Worm (Caenorhabditis elegans) whole organism, early embryonic: ENCODE results near the gene W04H10.2.
"Not testable (repeated sequence)": the region's sequence is repeated elsewhere in the genome, so short reads cannot be mapped to it uniquely, and the experiment has no call there.

Source experiments
- B0310.2 ChIP-seq: sonication (generic microtip); optimal IDR thresholded peaks from 2 replicates; lab custom pipeline; 2016; ENCODE audit warnings: mild to moderate bottlenecking, missing genetic modification characterization, missing compliant biosample characterization
- F13C5.2 ChIP-seq: sonication (generic microtip); optimal IDR thresholded peaks from 2 replicates; lab custom pipeline; 2017; ENCODE audit warnings: mild to moderate bottlenecking, missing genetic modification characterization, inconsistent platforms, missing compliant biosample characterization
- aly-1 ChIP-seq: sonication (generic microtip); optimal IDR thresholded peaks from 2 replicates; lab custom pipeline; 2016; ENCODE audit warnings: missing genetic modification characterization, missing compliant biosample characterization
- ama-1 ChIP-seq: fragments of 150-350 bp; optimal IDR thresholded peaks from 2 replicates; lab custom pipeline; 2014
- ceh-13 ChIP-seq: fragments of 200-800 bp; sonication (Bioruptor generic); optimal IDR thresholded peaks from 2 replicates; lab custom pipeline; 2018; ENCODE audit warnings: mild to moderate bottlenecking, missing genetic modification characterization, missing compliant biosample characterization
- ceh-36 ChIP-seq: sonication (generic microtip); optimal IDR thresholded peaks from 2 replicates; lab custom pipeline; 2016; ENCODE audit warnings: missing genetic modification characterization, inconsistent platforms, missing compliant biosample characterization
- ets-7 ChIP-seq: sonication (generic microtip); optimal IDR thresholded peaks from 2 replicates; lab custom pipeline; 2016; ENCODE audit warnings: missing genotype, missing genetic modification characterization, missing compliant biosample characterization
- flt-1 ChIP-seq: fragments of 200-800 bp; sonication (Bioruptor generic); IDR thresholded peaks from 2 replicates; pipeline ENCODE4 v1.3.6; 2022; ENCODE audit warnings: missing genetic modification characterization, missing compliant biosample characterization
- hmbx-1 ChIP-seq: sonication (generic microtip); optimal IDR thresholded peaks from 2 replicates; lab custom pipeline; 2016; ENCODE audit warnings: mild to moderate bottlenecking, missing genetic modification characterization, missing compliant biosample characterization
- hmg-4 ChIP-seq: fragments of 200-800 bp; sonication (Bioruptor generic); optimal IDR thresholded peaks from 2 replicates; lab custom pipeline; 2018; ENCODE audit warnings: mild to moderate bottlenecking, missing genetic modification characterization, missing compliant biosample characterization
- hnd-1 ChIP-seq: sonication (generic microtip); optimal IDR thresholded peaks from 2 replicates; lab custom pipeline; 2016; ENCODE audit warnings: missing genetic modification characterization, missing compliant biosample characterization
- pes-1 ChIP-seq: fragments of 200-800 bp; sonication (Bioruptor generic); IDR thresholded peaks from 2 replicates; pipeline ENCODE4 v1.3.6; 2022; ENCODE audit warnings: missing genetic modification reagents, missing genetic modification characterization, missing compliant biosample characterization
- scrt-1 ChIP-seq: fragments of 200-800 bp; sonication (Bioruptor generic); IDR thresholded peaks from 2 replicates; pipeline ENCODE4 v1.3.6; 2022; ENCODE audit warnings: missing genetic modification characterization, missing compliant biosample characterization
- sea-1 ChIP-seq: fragments of 200-800 bp; sonication (Bioruptor generic); conservative IDR thresholded peaks from 2 replicates; pipeline ENCODE4 v1.3.6; 2022; ENCODE audit warnings: missing genetic modification characterization, missing compliant biosample characterization
- tbx-11 ChIP-seq: fragments of 200-800 bp; sonication (Bioruptor generic); IDR thresholded peaks from 2 replicates; pipeline ENCODE4 v1.3.6; 2022; ENCODE audit warnings: missing genetic modification characterization, missing compliant biosample characterization
- tbx-37 ChIP-seq: fragments of 200-800 bp; sonication (Bioruptor generic); conservative IDR thresholded peaks from 2 replicates; pipeline ENCODE4 v1.3.6; 2022; ENCODE audit warnings: missing genetic modification reagents, missing genetic modification characterization, missing compliant biosample characterization
- tra-4 ChIP-seq: sonication (generic microtip); optimal IDR thresholded peaks from 2 replicates; lab custom pipeline; 2017; ENCODE audit warnings: missing genetic modification characterization, missing compliant biosample characterization

Gene W04H10.2

DNA sequence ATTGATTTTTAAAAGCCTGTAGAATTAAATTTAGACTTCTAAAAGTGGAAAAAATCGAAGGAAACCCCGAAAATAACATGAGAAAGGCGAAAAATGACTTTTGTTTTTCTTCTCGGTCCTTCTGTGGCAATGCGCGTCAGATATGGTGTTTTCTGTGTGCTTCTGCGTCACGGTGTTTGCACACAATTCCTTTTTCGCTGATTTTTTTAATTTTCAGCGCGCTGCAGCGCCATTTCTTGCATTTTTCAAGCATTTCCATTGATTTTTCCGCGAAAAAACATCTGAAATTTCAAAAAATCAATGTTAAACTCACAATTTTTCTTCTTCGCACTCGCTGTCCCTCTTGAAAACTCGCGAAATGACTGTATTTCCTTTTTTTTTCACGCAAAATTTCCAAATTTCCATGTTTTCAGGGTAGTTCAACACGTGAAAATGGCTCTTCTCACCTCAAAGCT lies 25.2 kb upstream of the W04H10.2 start, which contains the start of the genes cdc-37 and W08F4.3:
Gene cdc-37, minus strand, starts transcription at position 405 of the 455 bp plus-strand sequence.
Gene W08F4.3, plus strand, starts transcription at position 414 of the 455 bp plus-strand sequence.
- TF ChIP-seq ceh-13 (GFP tag; lab: Kevin White, UChicago): no peak
- no peak for TF ChIP-seq flt-1
- TF ChIP-seq pes-1 (GFP tag; lab: Robert Waterston, UW): no peak
- TF ChIP-seq tbx-11 (GFP tag; lab: Robert Waterston, UW): no peak
- no peak for TF ChIP-seq ets-7 (tag; lab: Kevin White, UChicago)
- no peak for TF ChIP-seq F13C5.2 (tag; lab: Kevin White, UChicago)
- no peak for TF ChIP-seq hmbx-1 (tag; lab: Kevin White, UChicago)
- no peak for TF ChIP-seq hnd-1 (tag; lab: Kevin White, UChicago)
- no peak for TF ChIP-seq aly-1 (tag; lab: Kevin White, UChicago)
- TF ChIP-seq tra-4 (tag; lab: Kevin White, UChicago): no peak
- no peak for TF ChIP-seq B0310.2 (tag; lab: Kevin White, UChicago)

DNA sequence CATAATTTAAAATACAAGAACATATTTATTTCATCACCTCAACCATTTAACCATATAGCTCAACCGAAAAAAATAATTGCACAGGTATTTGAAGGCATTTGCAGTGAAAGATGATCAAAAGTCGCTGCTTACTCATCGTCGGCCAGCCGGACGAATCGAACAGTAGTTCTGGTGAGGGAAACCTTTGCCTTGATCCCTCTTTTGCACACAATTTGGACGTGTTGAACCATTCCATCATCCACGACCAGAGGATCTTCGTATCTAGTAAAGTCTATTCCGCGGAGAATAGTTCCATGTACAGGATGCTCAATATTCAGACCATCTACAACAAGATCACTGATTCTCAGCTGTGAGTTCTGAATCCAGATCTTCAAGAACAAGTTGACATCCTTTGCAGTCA lies 23.4 kb upstream of the W04H10.2 start:
- TF ChIP-seq ama-1 (lab: Kevin White, UChicago) (no peak), hmbx-1 (tag; lab: Kevin White, UChicago) (no peak), aly-1 (tag; lab: Kevin White, UChicago) (no peak), F13C5.2 (tag; lab: Kevin White, UChicago) (no peak), pes-1 (GFP tag; lab: Robert Waterston, UW) (no peak), hmg-4 (GFP tag; lab: Kevin White, UChicago) (no peak), ceh-36 (tag; lab: Kevin White, UChicago) (no peak), flt-1 (no peak), scrt-1 (GFP tag; lab: Robert Waterston, UW) (no peak), ceh-13 (GFP tag; lab: Kevin White, UChicago) (no peak), sea-1 (GFP tag; lab: Robert Waterston, UW) (no peak), tra-4 (tag; lab: Kevin White, UChicago) (no peak)

DNA sequence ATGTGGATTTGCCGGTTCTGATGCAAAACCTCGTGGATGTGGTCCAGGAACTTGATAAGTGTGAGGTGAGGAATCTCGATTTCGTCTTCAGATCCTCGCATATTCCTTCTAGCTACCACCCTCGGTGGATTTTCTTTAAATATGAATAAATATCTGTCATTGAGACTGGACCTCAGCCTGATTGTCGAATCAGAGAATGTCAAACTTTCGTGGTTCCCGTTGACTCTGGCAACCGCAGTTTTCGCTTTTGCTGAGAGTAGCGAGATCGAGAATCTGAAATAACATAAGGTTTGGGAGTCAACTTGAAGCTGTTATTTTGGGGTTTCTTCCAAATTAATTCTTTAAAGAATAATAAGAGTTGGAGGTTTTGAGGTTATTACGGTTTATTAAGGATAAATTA lies 22.7 kb upstream of the W04H10.2 start, which contains the start of gene fbxb-14:
Gene fbxb-14, minus strand, starts transcription at position 101 of the 400 bp plus-strand sequence.
- TF ChIP-seq hmbx-1 (tag; lab: Kevin White, UChicago): no peak
- no peak for TF ChIP-seq tbx-37 (GFP tag; lab: Robert Waterston, UW)
- TF ChIP-seq hnd-1 (tag; lab: Kevin White, UChicago): no peak

DNA sequence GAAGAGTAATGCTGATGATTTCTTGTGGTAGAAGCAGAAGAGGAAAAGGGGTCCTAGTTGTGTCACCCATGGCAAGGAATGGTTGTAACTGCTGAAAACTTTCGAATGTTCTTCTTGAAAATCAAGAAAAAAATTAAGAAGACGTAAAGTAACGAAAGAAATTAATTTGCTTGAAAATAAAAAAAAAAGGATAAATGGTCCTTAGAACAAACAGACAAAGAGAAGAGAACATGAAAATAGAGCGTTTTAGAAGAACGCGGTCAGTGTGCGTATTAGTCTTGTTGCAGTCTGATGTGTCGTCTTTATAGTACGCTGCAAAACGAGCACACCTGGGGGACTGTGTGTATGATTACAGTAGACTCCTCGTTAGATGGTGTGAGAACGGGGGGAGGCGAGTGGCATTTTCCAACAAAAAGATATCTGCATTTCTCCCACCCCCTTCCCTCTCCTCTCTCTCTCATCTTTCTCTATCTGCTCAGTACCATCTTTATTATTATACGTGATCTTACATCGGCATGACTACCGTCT lies 21.0 kb upstream of the W04H10.2 start, which contains the start of the genes W08F4.12 and W08F4.13:
Gene W08F4.12, minus strand, starts transcription at position 101 of the 528 bp plus-strand sequence.
Gene W08F4.13, plus strand, starts transcription at position 478 of the 528 bp plus-strand sequence.
- TF ChIP-seq pes-1 (GFP tag; lab: Robert Waterston, UW) (no peak), ceh-36 (tag; lab: Kevin White, UChicago) (no peak), B0310.2 (tag; lab: Kevin White, UChicago) (no peak), scrt-1 (GFP tag; lab: Robert Waterston, UW) (no peak), sea-1 (GFP tag; lab: Robert Waterston, UW) (no peak), ets-7 (tag; lab: Kevin White, UChicago) (no peak), hmg-4 (GFP tag; lab: Kevin White, UChicago) (no peak), ceh-13 (GFP tag; lab: Kevin White, UChicago) (no peak), hmbx-1 (tag; lab: Kevin White, UChicago) (no peak), flt-1 (no peak), aly-1 (tag; lab: Kevin White, UChicago) (no peak), ama-1 (lab: Kevin White, UChicago) (no peak), hnd-1 (tag; lab: Kevin White, UChicago) (no peak), F13C5.2 (tag; lab: Kevin White, UChicago) (no peak), tbx-11 (GFP tag; lab: Robert Waterston, UW) (no peak), tbx-37 (GFP tag; lab: Robert Waterston, UW) (no peak)

DNA sequence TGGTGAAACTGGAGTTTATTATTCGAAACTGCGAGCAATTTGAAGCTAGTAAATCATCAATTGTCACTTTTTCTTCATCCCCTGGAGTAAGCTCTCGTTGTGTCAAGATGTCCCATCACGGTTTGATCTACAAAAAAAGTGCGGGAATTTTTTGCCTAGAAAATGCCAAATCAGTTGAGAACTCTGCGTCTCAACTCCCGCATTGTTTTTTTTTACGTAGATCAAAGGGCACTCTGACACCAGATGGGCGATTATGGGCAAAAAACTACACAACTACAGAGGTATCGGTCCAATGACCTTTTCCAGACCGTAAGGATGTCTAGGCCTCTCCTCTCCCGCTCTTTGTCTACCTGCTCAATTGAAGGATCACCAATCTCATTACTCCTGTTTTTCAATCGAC lies 17.8 kb upstream of the W04H10.2 start, which contains the start of gene fbxb-34:
Gene fbxb-34, plus strand, starts transcription at position 301 of the 400 bp plus-strand sequence.
- TF ChIP-seq ama-1 (lab: Kevin White, UChicago): no peak
- no peak for TF ChIP-seq ets-7 (tag; lab: Kevin White, UChicago)
- no peak for TF ChIP-seq hmbx-1 (tag; lab: Kevin White, UChicago)
- no peak for TF ChIP-seq ceh-13 (GFP tag; lab: Kevin White, UChicago)
- no peak for TF ChIP-seq tra-4 (tag; lab: Kevin White, UChicago)
- no peak for TF ChIP-seq scrt-1 (GFP tag; lab: Robert Waterston, UW)
- no peak for TF ChIP-seq B0310.2 (tag; lab: Kevin White, UChicago)
- no peak for TF ChIP-seq aly-1 (tag; lab: Kevin White, UChicago)
- TF ChIP-seq tbx-11 (GFP tag; lab: Robert Waterston, UW): no peak
- no peak for TF ChIP-seq ceh-36 (tag; lab: Kevin White, UChicago)
- no peak for TF ChIP-seq flt-1

DNA sequence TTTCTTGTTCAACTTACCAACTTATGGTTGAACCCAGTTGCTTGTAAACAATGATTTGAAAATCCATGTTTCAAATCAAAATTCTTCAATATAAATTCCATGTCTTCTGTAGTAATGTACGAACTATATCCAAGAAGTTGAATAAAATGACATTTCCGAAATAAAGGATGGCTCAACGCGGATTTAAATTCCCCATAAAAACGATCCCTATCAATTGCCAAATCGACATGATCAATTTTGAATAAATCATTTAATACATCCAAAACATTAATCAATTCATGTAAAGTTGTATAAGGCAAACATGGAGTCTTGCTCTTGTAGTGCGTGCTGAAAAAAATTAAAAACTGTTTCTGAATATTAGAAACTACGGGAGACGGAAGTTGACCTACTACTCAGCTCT lies 14.3 kb upstream of the W04H10.2 start, which contains the start of gene W08F4.10:
Gene W08F4.10, minus strand, starts transcription at position 101 of the 400 bp plus-strand sequence.
- TF ChIP-seq ceh-36 (tag; lab: Kevin White, UChicago) (no peak), ceh-13 (GFP tag; lab: Kevin White, UChicago) (no peak), aly-1 (tag; lab: Kevin White, UChicago) (no peak), sea-1 (GFP tag; lab: Robert Waterston, UW) (no peak), ets-7 (tag; lab: Kevin White, UChicago) (no peak)

DNA sequence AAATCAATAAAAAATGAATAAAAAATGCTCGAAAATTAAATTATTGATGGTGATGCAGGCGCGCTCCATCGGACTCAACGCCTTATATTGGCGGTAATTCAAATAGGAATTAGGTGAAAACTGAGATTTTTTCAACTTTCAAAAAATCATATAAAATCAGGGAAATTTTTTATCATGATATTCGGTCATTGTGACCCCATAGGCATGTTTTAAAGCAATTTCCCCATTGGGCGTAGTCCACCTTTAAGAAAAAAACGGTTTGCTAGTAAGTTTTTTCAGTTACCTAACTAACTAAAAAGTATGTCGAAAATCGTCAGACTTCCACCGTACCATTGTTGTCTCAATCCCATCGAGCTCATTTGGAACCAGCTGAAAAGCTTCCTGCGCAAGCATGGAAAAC lies 12.1 kb upstream of the W04H10.2 start, which contains the start of gene W08F4.1:
Gene W08F4.1, plus strand, starts transcription at position 301 of the 400 bp plus-strand sequence.
- not testable (repeated sequence) for TF ChIP-seq tra-4 (tag; lab: Kevin White, UChicago); ceh-13 (GFP tag; lab: Kevin White, UChicago); sea-1 (GFP tag; lab: Robert Waterston, UW)
